Worm (Caenorhabditis elegans): ENCODE measurements around the gene npr-32.

DNA sequence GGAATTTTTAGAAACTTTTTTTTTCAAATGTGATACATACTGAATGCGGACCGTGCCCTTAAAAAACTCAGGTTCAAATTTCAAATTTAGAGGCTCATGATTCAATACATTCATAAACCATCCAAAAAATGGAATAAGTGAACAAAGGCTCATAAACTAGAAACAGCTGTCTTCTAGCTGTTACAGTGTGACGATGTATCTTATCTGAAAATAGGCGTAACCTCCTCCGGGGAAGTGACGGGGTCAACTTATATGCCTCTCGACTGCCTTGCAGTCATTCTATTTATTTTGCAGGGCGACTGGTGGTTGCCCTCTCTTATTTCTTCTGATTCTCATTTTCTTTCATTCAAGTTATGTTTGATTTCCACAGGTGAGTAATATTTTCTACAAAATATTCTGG, 14.8 kb downstream of the npr-32 start, which contains the start of gene Y116A8B.1:
- TF ChIP-seq T26A8.4 (GFP tag; IDR thresholded peaks at IDR 0.05) (no peak), Y105C5A.15 (GFP tag; IDR thresholded peaks at IDR 0.05) (no peak), aly-2 (tag; optimal IDR thresholded peaks at IDR 0.05) (no peak), mxl-2 (GFP tag; conservative IDR thresholded peaks at IDR 0.05) (no peak), nhr-237 (tag; optimal IDR thresholded peaks at IDR 0.05) (no peak), zag-1 (tag; optimal IDR thresholded peaks at IDR 0.05) (no peak), set-16 (GFP tag; IDR thresholded peaks at IDR 0.05) (no peak), lin-15B (tag; optimal IDR thresholded peaks at IDR 0.05) (no peak), ztf-11 (tag; optimal IDR thresholded peaks at IDR 0.05) (no peak), rbr-2 (tag; optimal IDR thresholded peaks at IDR 0.05) (no peak), lin-39 (tag; optimal IDR thresholded peaks at IDR 0.05) (no peak)

All from whole organism, L4 larva.